Worm (Caenorhabditis elegans): ENCODE measurements around the gene dcr-1.

dcr-1 gene

DNA sequence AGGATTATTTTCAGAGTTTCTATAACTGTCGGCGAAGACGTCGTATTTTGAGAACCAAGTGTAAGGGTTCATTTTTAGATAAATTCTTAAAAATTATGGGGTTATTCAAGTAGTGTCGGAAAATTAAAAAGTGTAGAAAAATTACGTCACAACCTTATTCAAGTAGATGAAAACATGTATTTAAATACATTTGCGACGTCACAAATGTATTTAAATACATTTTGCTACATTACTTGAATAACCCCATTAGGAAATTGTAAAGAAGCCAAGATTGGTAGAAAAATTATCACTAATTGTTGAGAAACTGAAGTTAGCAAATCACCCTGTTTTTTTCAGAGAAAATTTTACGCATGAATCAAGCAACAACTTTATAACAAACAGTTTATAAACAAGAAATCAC lies 49.1 kb upstream of the dcr-1 start:
- TF ChIP-seq K12H6.12 (tag; optimal IDR thresholded peaks at IDR 0.05) (no peak), hmg-20 (GFP tag; IDR thresholded peaks at IDR 0.05) (0 out of 2 replicates have a peak, but pooled peaks have one; percentile 18), pbrm-1 (GFP tag; IDR thresholded peaks at IDR 0.05) (no peak), tlf-1 (GFP tag; optimal IDR thresholded peaks at IDR 0.05) (peak; percentile 39), zfh-2 (GFP tag; conservative IDR thresholded peaks at IDR 0.05) (no peak), ZK185.1 (tag; optimal IDR thresholded peaks at IDR 0.05; ENCODE audit: poor library complexity, severe bottlenecking) (no peak), cebp-1 (GFP tag; IDR thresholded peaks at IDR 0.05) (no peak), cebp-1 (tag; optimal IDR thresholded peaks at IDR 0.05) (peak; percentile 6), ceh-100 (GFP tag; IDR thresholded peaks at IDR 0.05) (peak; percentile 20; the same call in 1 of the 2 replicates), ekl-4 (GFP tag; IDR thresholded peaks at IDR 0.05) (peak; percentile 79), nfyb-1 (GFP tag; IDR thresholded peaks at IDR 0.05) (peak; percentile 50; the same call in 1 of the 2 replicates), rec-8 (tag; optimal IDR thresholded peaks at IDR 0.05) (peak in 1 of 2 experiments; percentile 5), ama-1 (optimal IDR thresholded peaks at IDR 0.05) (no peak), ama-1 (GFP tag; optimal IDR thresholded peaks at IDR 0.05) (peak in 1 of 2 experiments; percentile 35), mcd-1 (GFP tag; IDR thresholded peaks at IDR 0.05) (0 out of 2 replicates have a peak, but pooled peaks have one; percentile 9), madf-8 (GFP tag; conservative IDR thresholded peaks at IDR 0.05) (0 out of 2 replicates have a peak, but pooled peaks have one; percentile 9), snpc-4 (GFP tag; optimal IDR thresholded peaks at IDR 0.05) (no peak), snpc-4 (tag; optimal IDR thresholded peaks at IDR 0.05) (peak in 2 of 4 experiments; percentile 8 to 29), tbx-9 (tag; optimal IDR thresholded peaks at IDR 0.05; ENCODE audit: borderline replicate concordance) (no peak), lin-54 (GFP tag; optimal IDR thresholded peaks at IDR 0.05) (peak; percentile 37), B0336.3 (GFP tag; IDR thresholded peaks at IDR 0.05) (peak; percentile 64; the same call in 1 of the 2 replicates), rcor-1 (GFP tag; IDR thresholded peaks at IDR 0.05) (peak; percentile 68; the same call in 1 of the 2 replicates), madf-3 (GFP tag; IDR thresholded peaks at IDR 0.05) (peak; percentile 74; the same call in 1 of the 2 replicates), snpc-1.1 (tag; optimal IDR thresholded peaks at IDR 0.05; ENCODE audit: insufficient read depth) (no peak), C17E4.6 (GFP tag; IDR thresholded peaks at IDR 0.05) (peak; percentile 31; the same call in 1 of the 2 replicates), cebp-2 (GFP tag; IDR thresholded peaks at IDR 0.05) (no peak), nfya-2 (GFP tag; IDR thresholded peaks at IDR 0.05) (0 out of 2 replicates have a peak, but pooled peaks have one; percentile 12), lin-26 (GFP tag; IDR thresholded peaks at IDR 0.05) (peak; percentile 58; the same call in 1 of the 2 replicates), F39B2.1 (GFP tag; IDR thresholded peaks at IDR 0.05) (peak; percentile 78; the same call in 1 of the 2 replicates), lsy-27 (tag; optimal IDR thresholded peaks at IDR 0.05; ENCODE audit: borderline replicate concordance, insufficient read depth) (no peak), Y79H2A.3 (GFP tag; conservative IDR thresholded peaks at IDR 0.05) (no peak), athp-1 (tag; optimal IDR thresholded peaks at IDR 0.05) (peak; percentile 56), dpff-1 (tag; optimal IDR thresholded peaks at IDR 0.05) (no peak), ceh-58 (GFP tag; IDR thresholded peaks at IDR 0.05) (0 out of 2 replicates have a peak, but pooled peaks have one; percentile 67), hrde-1 (tag; optimal IDR thresholded peaks at IDR 0.05; ENCODE audit: borderline replicate concordance) (peak; percentile 83), attf-6 (GFP tag; IDR thresholded peaks at IDR 0.05) (peak; percentile 62; the same call in 1 of the 2 replicates), hlh-26 (GFP tag; conservative IDR thresholded peaks at IDR 0.05) (no peak), F49E8.2 (tag; optimal IDR thresholded peaks at IDR 0.05; ENCODE audit: insufficient read depth) (peak; percentile 67), B0019.2 (GFP tag; conservative IDR thresholded peaks at IDR 0.05) (no peak), F33H1.4 (GFP tag; IDR thresholded peaks at IDR 0.05) (peak; percentile 57), him-1 (tag; optimal IDR thresholded peaks at IDR 0.05) (peak; percentile 67), madf-6 (GFP tag; IDR thresholded peaks at IDR 0.05) (peak; percentile 73), hsf-1 (GFP tag; IDR thresholded peaks at IDR 0.05) (peak; percentile 74), T07F8.4 (tag; optimal IDR thresholded peaks at IDR 0.05) (no peak), atf-7 (tag; optimal IDR thresholded peaks at IDR 0.05) (no peak), D2030.7 (GFP tag; IDR thresholded peaks at IDR 0.05) (peak; percentile 34; the same call in 1 of the 2 replicates), ztf-18 (tag; optimal IDR thresholded peaks at IDR 0.05) (peak; percentile 8)

All from whole organism, young adult.